Worm (Caenorhabditis elegans): ENCODE data around the gene C41H7.9.

Gene C41H7.9

DNA sequence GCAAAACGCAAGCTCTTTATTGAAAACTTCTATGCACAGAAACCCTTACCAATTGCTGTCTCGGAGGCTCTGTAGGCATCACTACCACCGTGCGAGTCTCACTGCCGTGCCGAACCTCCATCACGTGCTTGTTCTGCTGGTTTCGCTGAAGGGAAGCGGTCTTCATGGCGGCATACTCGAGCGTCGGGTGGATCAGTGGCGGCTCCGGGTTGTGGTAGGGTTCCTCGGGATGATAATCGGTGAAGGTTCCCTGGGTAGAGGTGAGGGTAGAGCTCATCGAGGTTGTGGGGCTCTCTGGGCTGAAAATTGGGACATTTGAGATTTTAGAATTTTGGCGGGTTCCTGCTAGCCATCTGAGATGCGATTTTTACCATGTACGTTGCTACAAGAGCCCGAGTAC is 40.8 kb upstream of the C41H7.9 start:
- TF ChIP-seq pha-4 (tag; optimal IDR thresholded peaks at IDR 0.05) (no peak), hlh-13 (GFP tag; optimal IDR thresholded peaks at IDR 0.05) (no peak), ceh-9 (tag; optimal IDR thresholded peaks at IDR 0.05) (no peak), ceh-19 (GFP tag; optimal IDR thresholded peaks at IDR 0.05) (no peak)

DNA sequence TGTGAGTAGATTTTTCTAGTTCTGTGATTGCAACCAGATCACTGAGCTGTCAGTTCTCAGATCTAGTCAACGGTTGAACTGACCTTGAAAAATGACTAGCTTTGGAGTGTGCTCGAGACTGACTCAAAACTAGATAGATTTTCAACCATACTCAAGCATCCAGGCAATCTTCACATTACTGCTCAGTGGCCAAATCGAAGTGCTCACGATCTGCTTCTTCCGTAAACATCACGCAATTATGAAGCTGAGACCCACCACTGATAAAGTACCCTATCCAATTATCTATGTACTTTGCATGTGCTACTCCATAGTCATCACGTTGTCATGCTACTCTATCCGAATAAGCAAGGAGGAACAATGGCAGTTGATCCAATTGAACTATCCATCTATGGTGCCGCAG is 39.3 kb upstream of the C41H7.9 start:
- TF ChIP-seq hlh-6 (tag; optimal IDR thresholded peaks at IDR 0.05): no peak
- TF ChIP-seq pag-3 (tag; optimal IDR thresholded peaks at IDR 0.05; ENCODE audit: borderline replicate concordance): no peak
- no peak for TF ChIP-seq elt-2 (tag; optimal IDR thresholded peaks at IDR 0.05)
- no peak for TF ChIP-seq pqm-1 (tag; optimal IDR thresholded peaks at IDR 0.05)
- TF ChIP-seq C08G9.2 (tag; optimal IDR thresholded peaks at IDR 0.05): no peak
- TF ChIP-seq dmd-4 (tag; optimal IDR thresholded peaks at IDR 0.05; ENCODE audit: borderline replicate concordance): no peak
- TF ChIP-seq ceh-19 (GFP tag; optimal IDR thresholded peaks at IDR 0.05): no peak
- TF ChIP-seq pha-2 (tag; optimal IDR thresholded peaks at IDR 0.05): no peak
- no peak for TF ChIP-seq npax-4 (tag; optimal IDR thresholded peaks at IDR 0.05)
- no peak for TF ChIP-seq ceh-45 (GFP tag; IDR thresholded peaks at IDR 0.05)
- no peak for TF ChIP-seq ceh-48 (tag; optimal IDR thresholded peaks at IDR 0.05)
- TF ChIP-seq sox-4 (tag; optimal IDR thresholded peaks at IDR 0.05): no peak
- TF ChIP-seq ets-4 (tag; optimal IDR thresholded peaks at IDR 0.05): no peak
- no peak for TF ChIP-seq ceh-34 (tag; optimal IDR thresholded peaks at IDR 0.05)
- no peak for TF ChIP-seq ztf-16 (tag; optimal IDR thresholded peaks at IDR 0.05)
- TF ChIP-seq pha-4 (tag; optimal IDR thresholded peaks at IDR 0.05): no peak
- no peak for TF ChIP-seq fax-1 (tag; optimal IDR thresholded peaks at IDR 0.05)

DNA sequence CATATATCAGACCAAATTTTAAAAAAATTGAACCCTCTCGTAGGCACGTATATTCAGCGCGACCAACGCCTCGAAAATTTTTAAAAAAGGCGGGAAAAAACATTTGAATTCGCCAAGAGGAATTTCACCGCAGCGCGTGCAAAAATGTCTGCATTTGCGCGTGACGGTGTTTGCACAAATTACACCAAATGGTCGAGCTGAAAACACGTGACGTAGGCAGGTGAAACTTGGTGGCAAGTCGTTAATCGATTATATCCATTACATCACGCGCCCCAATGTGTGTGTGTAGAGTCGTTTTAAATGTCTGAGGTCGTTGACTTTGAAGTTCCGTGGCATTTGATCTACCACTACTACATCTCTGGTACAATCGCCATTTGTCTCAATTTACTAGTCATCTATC is 38.7 kb upstream of the C41H7.9 start, which contains the start of gene sri-31:
sri-31 (plus strand) TSS at position 301 of the 400 bp plus-strand sequence.
- TF ChIP-seq sox-2 (GFP tag; IDR thresholded peaks at IDR 0.05): no peak
- TF ChIP-seq unc-55 (GFP tag; optimal IDR thresholded peaks at IDR 0.05): no peak
- TF ChIP-seq ttx-3 (tag; optimal IDR thresholded peaks at IDR 0.05): no peak
- no peak for TF ChIP-seq T23F11.4 (GFP tag; optimal IDR thresholded peaks at IDR 0.05)
- no peak for TF ChIP-seq ceh-24 (tag; optimal IDR thresholded peaks at IDR 0.05)
- TF ChIP-seq F13H6.1 (tag; optimal IDR thresholded peaks at IDR 0.05): no peak
- no peak for TF ChIP-seq eyg-1 (tag; optimal IDR thresholded peaks at IDR 0.05)
- TF ChIP-seq odd-2 (tag; optimal IDR thresholded peaks at IDR 0.05): no peak
- no peak for TF ChIP-seq nhr-11 (tag; optimal IDR thresholded peaks at IDR 0.05)
- TF ChIP-seq ets-4 (tag; optimal IDR thresholded peaks at IDR 0.05): no peak
- no peak for TF ChIP-seq madf-2 (tag; optimal IDR thresholded peaks at IDR 0.05)
- no peak for TF ChIP-seq ahr-1 (tag; optimal IDR thresholded peaks at IDR 0.05)
- TF ChIP-seq pha-2 (tag; optimal IDR thresholded peaks at IDR 0.05): no peak
- no peak for TF ChIP-seq che-1 (tag; optimal IDR thresholded peaks at IDR 0.05)
- no peak for TF ChIP-seq fkh-6 (tag; optimal IDR thresholded peaks at IDR 0.05)
- no peak for TF ChIP-seq ceh-48 (tag; optimal IDR thresholded peaks at IDR 0.05)

DNA sequence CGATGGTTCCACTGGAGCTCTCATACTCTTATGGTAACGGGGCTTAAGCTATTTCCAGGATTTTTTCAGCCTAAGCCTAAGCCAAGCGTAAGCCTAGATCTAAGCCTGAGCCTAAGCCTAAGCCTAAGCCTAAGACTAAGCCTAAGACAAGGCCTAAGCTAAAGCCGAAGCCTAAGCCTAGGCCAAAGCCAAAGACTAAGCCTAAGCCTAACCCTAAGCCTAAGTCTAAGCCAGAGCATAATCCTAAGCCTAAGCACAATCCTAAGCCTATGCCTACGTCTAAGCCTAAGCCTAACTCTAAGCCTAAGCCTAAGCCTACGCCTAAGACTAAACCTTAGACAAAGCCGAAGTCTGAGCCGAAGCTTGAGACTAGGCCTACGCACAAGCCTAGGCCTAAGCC is 37.0 kb upstream of the C41H7.9 start:
- no peak for TF ChIP-seq tbx-2 (tag; optimal IDR thresholded peaks at IDR 0.05)
- TF ChIP-seq gmeb-2 (tag; optimal IDR thresholded peaks at IDR 0.05): no peak
- peak; percentile 62 for TF ChIP-seq dve-1 (tag; optimal IDR thresholded peaks at IDR 0.05)
- TF ChIP-seq odd-2 (tag; optimal IDR thresholded peaks at IDR 0.05): no peak
- no peak for TF ChIP-seq ceh-31 (tag; optimal IDR thresholded peaks at IDR 0.05)
- TF ChIP-seq pha-2 (tag; optimal IDR thresholded peaks at IDR 0.05): no peak
- TF ChIP-seq hlh-6 (tag; optimal IDR thresholded peaks at IDR 0.05): no peak

DNA sequence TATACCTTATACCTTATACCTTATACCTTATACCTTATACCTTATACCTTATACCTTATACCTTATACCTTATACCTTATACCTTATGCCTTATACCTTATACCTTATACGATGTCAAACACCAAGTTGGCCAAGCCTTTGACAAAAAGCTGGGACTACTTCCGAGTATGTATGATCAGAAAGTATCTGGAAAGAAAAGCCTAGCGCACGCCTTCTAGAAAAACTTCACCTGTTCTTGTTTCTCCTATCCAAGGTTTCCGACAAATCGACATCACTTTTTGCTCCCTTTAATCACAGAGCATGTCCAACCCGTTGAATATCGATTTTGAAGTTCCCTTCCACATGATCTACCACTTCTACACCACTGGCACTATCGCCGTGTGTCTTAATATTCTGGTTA is 36.3 kb upstream of the C41H7.9 start, which contains the start of gene sri-28:
sri-28 (plus strand) TSS at position 301 of the 400 bp plus-strand sequence.
- TF ChIP-seq ztf-16 (tag; optimal IDR thresholded peaks at IDR 0.05): no peak
